Fruit fly (Drosophila melanogaster): Measurements from ENCODE around the gene CG13392.

DNA sequence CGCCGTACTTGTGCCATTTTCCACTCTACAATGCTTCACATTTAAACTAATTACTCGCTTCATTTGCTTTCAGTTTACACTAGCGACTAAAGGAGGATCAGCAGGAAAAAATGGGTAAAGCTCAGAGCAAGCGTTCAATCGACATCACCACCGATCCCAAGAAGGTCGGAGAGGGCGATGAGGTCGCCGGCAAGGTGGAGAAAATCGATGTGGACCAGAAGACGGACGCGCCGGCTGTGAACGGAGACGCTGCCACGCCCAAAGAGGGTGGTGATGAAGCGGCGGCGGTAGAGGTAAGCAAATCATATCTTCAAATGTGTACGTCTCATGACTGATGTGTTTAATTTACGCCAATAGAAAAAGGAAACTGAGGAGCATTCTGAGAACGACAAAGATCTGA is 44.2 kb upstream of the CG13392 start:
- TF ChIP-seq CG8159 (tag; optimal IDR thresholded peaks at IDR 0.05) (no peak), rn (GFP tag; IDR thresholded peaks at IDR 0.05) (no peak)
